Fruit fly (Drosophila melanogaster) whole organism, prepupa: Measurements from ENCODE around the gene Sas-6.

Source experiments
- CG10631 ChIP-seq: fragments of 200-800 bp; sonication (Bioruptor generic); optimal IDR thresholded peaks from 2 replicates; lab custom pipeline; 2016; ENCODE audit warnings: missing biosample characterization, missing genetic modification characterization
- CG11294 ChIP-seq: fragments of 200-800 bp; sonication (Bioruptor generic); IDR thresholded peaks from 2 replicates; pipeline ENCODE4 v1.3.6; 2022; ENCODE audit warnings: missing biosample characterization, missing genetic modification characterization
- CG11902 ChIP-seq: fragments of 200-800 bp; sonication (Bioruptor generic); optimal IDR thresholded peaks from 3 replicates; lab custom pipeline; 2016; ENCODE audit warnings: missing biosample characterization, missing genetic modification characterization
- CG3919 ChIP-seq: fragments of 200-800 bp; sonication (Bioruptor generic); optimal IDR thresholded peaks from 3 replicates; lab custom pipeline; 2016; ENCODE audit warnings: missing biosample characterization, missing genetic modification characterization
- OdsH ChIP-seq: fragments of 200-800 bp; sonication (Bioruptor generic); optimal IDR thresholded peaks from 3 replicates; lab custom pipeline; 2016; ENCODE audit warnings: missing biosample characterization, missing genetic modification characterization
- dac ChIP-seq: fragments of 200-800 bp; sonication (Bioruptor generic); optimal IDR thresholded peaks from 2 replicates; lab custom pipeline; 2017; ENCODE audit warnings: missing biosample characterization, mild to moderate bottlenecking, missing genetic modification characterization
- fd59A ChIP-seq: fragments of 200-800 bp; sonication (Bioruptor generic); optimal IDR thresholded peaks from 2 replicates; lab custom pipeline; 2017; ENCODE audit warnings: missing biosample characterization, mild to moderate bottlenecking, missing genetic modification characterization, missing genetic modification reagents
- net ChIP-seq: fragments of 200-800 bp; sonication (Bioruptor generic); optimal IDR thresholded peaks from 3 replicates; lab custom pipeline; 2016; ENCODE audit warnings: missing biosample characterization, missing genetic modification characterization
- vri ChIP-seq: fragments of 200-800 bp; sonication (Bioruptor generic); optimal IDR thresholded peaks from 3 replicates; lab custom pipeline; 2016; ENCODE audit warnings: missing biosample characterization, mild to moderate bottlenecking, missing genetic modification characterization

DNA sequence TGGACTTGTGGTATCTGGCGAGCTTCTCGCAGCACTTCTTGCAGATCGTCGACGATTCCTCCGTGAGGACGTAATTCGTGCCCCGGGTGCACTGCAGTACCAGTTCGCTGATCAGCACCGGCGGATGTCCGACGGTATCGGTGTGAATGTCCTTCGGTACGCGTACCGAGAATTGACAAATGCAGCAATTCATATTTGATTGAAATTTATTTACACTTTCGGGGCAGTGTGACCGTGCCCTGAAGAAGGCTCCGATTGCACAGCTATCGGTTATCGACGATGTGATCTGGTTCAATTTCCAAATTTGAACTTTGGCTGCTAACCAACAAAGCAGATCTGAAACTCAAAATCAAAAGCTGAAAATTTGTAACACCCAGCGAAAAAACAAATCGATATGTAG lies 41.5 kb downstream of the Sas-6 start, which contains the start of gene ZIPIC:
- TF ChIP-seq fd59A (GFP tag; lab: Kevin White, UChicago) (no peak), CG11902 (GFP tag; lab: Kevin White, UChicago) (no peak), net (no peak), dac (GFP tag; lab: Kevin White, UChicago) (no peak), CG11294 (GFP tag; lab: Robert Waterston, UW) (no peak), vri (GFP tag; lab: Kevin White, UChicago) (no peak), OdsH (GFP tag; lab: Kevin White, UChicago) (no peak), CG3919 (GFP tag; lab: Kevin White, UChicago) (no peak), CG10631 (GFP tag; lab: Kevin White, UChicago) (no peak)
